Worm (Caenorhabditis elegans) whole organism, midembryonic: ENCODE measurements around the gene mdt-26.

ENCODE experiments used
- flt-1 ChIP-seq: fragments of 200-800 bp; sonication (Bioruptor generic); IDR thresholded peaks from 2 replicates; pipeline ENCODE4 v1.3.6; 2022; ENCODE audit warnings: missing genetic modification characterization, missing compliant biosample characterization
- klf-2 ChIP-seq: fragments of 200-800 bp; sonication (Bioruptor generic); conservative IDR thresholded peaks from 2 replicates; pipeline ENCODE4 v1.3.6; 2022; ENCODE audit warnings: missing genetic modification reagents, missing genetic modification characterization, missing compliant biosample characterization
- med-1 ChIP-seq: sonication (generic microtip); optimal IDR thresholded peaks from 2 replicates; lab custom pipeline; 2017; ENCODE audit warnings: missing genetic modification characterization, mild to moderate bottlenecking, missing compliant biosample characterization, antibody characterized with exemption, missing genetic modification reagents; ENCODE audit not compliant: insufficient read depth
- ref-1 ChIP-seq: fragments of 200-800 bp; sonication (Bioruptor generic); conservative IDR thresholded peaks from 2 replicates; pipeline ENCODE4 v1.3.6; 2022; ENCODE audit warnings: missing genetic modification reagents, missing genetic modification characterization, missing compliant biosample characterization
- ztf-23 ChIP-seq: fragments of 200-800 bp; sonication (Bioruptor generic); IDR thresholded peaks from 2 replicates; pipeline ENCODE4 v1.3.6; 2022; ENCODE audit warnings: missing genetic modification reagents, missing genetic modification characterization, missing compliant biosample characterization

DNA sequence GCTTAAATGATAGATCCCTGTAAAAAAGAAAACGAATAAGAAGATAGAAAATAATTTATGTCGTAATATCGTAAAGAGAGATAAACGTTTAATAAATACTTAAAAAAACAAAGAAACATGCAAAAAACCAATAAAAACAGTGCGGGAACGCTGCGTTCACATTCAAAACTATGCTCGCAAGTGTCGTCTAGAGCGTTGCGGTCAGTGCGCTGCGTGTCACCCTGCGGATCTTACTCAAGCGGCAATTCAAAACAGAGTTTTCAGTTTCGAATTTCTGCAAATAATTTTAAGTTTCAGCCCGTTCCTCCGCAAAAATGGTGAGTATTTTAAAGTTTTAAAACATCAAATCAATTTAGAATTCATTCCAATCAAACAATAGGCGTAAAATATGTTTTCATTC, 53.8 kb downstream of the mdt-26 start, which contains the start of the genes tiar-1 and lelo-4:
- TF ChIP-seq klf-2 (GFP tag; lab: Robert Waterston, UW) (no peak), ztf-23 (GFP tag; lab: Robert Waterston, UW) (no peak), flt-1 (GFP tag; lab: Robert Waterston, UW) (0 out of 2 replicates have a peak, but pooled peaks have one; percentile 13), med-1 (no peak), ref-1 (GFP tag; lab: Robert Waterston, UW) (no peak)
